Fruit fly (Drosophila melanogaster) whole organism, embryonic: ENCODE results near the gene CG10845.

Experiments used
- CG10565 ChIP-seq: fragments of 200-800 bp; sonication (Bioruptor generic); optimal IDR thresholded peaks from 3 replicates; lab custom pipeline; 2016; ENCODE audit warnings: missing biosample characterization, mild to moderate bottlenecking, missing genetic modification characterization
- CG10979 ChIP-seq: fragments of 200-800 bp; sonication (Bioruptor generic); optimal IDR thresholded peaks from 2 replicates; lab custom pipeline; 2018; ENCODE audit warnings: missing biosample characterization, mild to moderate bottlenecking, missing genetic modification characterization, moderate library complexity
- CG11247 ChIP-seq: fragments of 200-800 bp; sonication (Bioruptor generic); IDR thresholded peaks from 2 replicates; pipeline ENCODE4 v1.3.6; 2022; ENCODE audit warnings: missing biosample characterization, missing genetic modification characterization
- CG13296 ChIP-seq: fragments of 200-800 bp; sonication (Bioruptor generic); optimal IDR thresholded peaks from 3 replicates; lab custom pipeline; 2018; ENCODE audit warnings: missing biosample characterization, mild to moderate bottlenecking, missing genetic modification characterization
- CG13894 ChIP-seq: fragments of 200-800 bp; sonication (Bioruptor generic); optimal IDR thresholded peaks from 3 replicates; lab custom pipeline; 2018; ENCODE audit warnings: missing biosample characterization, mild to moderate bottlenecking, missing genetic modification characterization, moderate library complexity
- CG15696 ChIP-seq: fragments of 200-800 bp; sonication (Bioruptor generic); optimal IDR thresholded peaks from 2 replicates; lab custom pipeline; 2019; ENCODE audit warnings: missing biosample characterization, mild to moderate bottlenecking, missing genetic modification characterization, moderate library complexity
- CG18011 ChIP-seq: fragments of 200-800 bp; sonication (Bioruptor generic); optimal IDR thresholded peaks from 2 replicates; lab custom pipeline; 2017; ENCODE audit warnings: missing biosample characterization, missing genetic modification characterization, mild to moderate bottlenecking, moderate library complexity, missing genotype
- CG2120 ChIP-seq: fragments of 200-800 bp; sonication (Bioruptor generic); optimal IDR thresholded peaks from 3 replicates; lab custom pipeline; 2016; ENCODE audit warnings: missing biosample characterization, missing genetic modification characterization
- CG30403 ChIP-seq: fragments of 200-800 bp; sonication (Bioruptor generic); optimal IDR thresholded peaks from 3 replicates; lab custom pipeline; 2016; ENCODE audit warnings: missing biosample characterization, missing genetic modification characterization
- CG3065 ChIP-seq: fragments of 200-800 bp; sonication (Bioruptor generic); optimal IDR thresholded peaks from 2 replicates; lab custom pipeline; 2016; ENCODE audit warnings: missing biosample characterization, missing genetic modification characterization
- CG31365 ChIP-seq: fragments of 200-800 bp; sonication (Bioruptor generic); optimal IDR thresholded peaks from 2 replicates; lab custom pipeline; 2018; ENCODE audit warnings: missing biosample characterization, mild to moderate bottlenecking, missing genetic modification characterization
- CG32772 ChIP-seq: fragments of 200-800 bp; sonication (Bioruptor generic); IDR thresholded peaks from 2 replicates; pipeline ENCODE4 v1.3.6; 2022; ENCODE audit warnings: missing biosample characterization, missing genetic modification characterization
- CG4282 ChIP-seq: fragments of 200-800 bp; sonication (Bioruptor generic); optimal IDR thresholded peaks from 2 replicates; lab custom pipeline; 2016; ENCODE audit warnings: missing biosample characterization, missing genetic modification characterization
- CG4424 ChIP-seq: fragments of 200-800 bp; sonication (Bioruptor generic); optimal IDR thresholded peaks from 3 replicates; lab custom pipeline; 2016; ENCODE audit warnings: missing biosample characterization, missing genetic modification characterization
- CG5180 ChIP-seq: fragments of 200-800 bp; sonication (Bioruptor generic); optimal IDR thresholded peaks from 3 replicates; lab custom pipeline; 2017; ENCODE audit warnings: missing biosample characterization, missing genetic modification characterization, mild to moderate bottlenecking, moderate library complexity, missing genetic modification reagents
- CG6254 ChIP-seq: fragments of 200-800 bp; sonication (Bioruptor generic); optimal IDR thresholded peaks from 3 replicates; lab custom pipeline; 2017; ENCODE audit warnings: mild to moderate bottlenecking, missing biosample characterization, missing genetic modification reagents, missing genetic modification characterization
- CG7556 ChIP-seq: fragments of 200-800 bp; sonication (Bioruptor generic); optimal IDR thresholded peaks from 2 replicates; lab custom pipeline; 2017; ENCODE audit warnings: missing biosample characterization, mild to moderate bottlenecking, missing genetic modification characterization
- Doc3 ChIP-seq: fragments of 200-800 bp; sonication (Bioruptor generic); IDR thresholded peaks from 3 replicates; pipeline ENCODE4 v1.3.6; 2022; ENCODE audit warnings: missing biosample characterization, missing genetic modification characterization; ENCODE audit not compliant: partially characterized antibody
- E2f2 ChIP-seq: fragments of 200-800 bp; sonication (Bioruptor generic); IDR thresholded peaks from 2 replicates; pipeline ENCODE4 v1.3.6; 2022; ENCODE audit warnings: missing biosample characterization, missing genetic modification characterization
- MESR4 ChIP-seq: fragments of 200-800 bp; sonication (Bioruptor generic); optimal IDR thresholded peaks from 2 replicates; lab custom pipeline; 2018; ENCODE audit warnings: missing biosample characterization, mild to moderate bottlenecking, missing genetic modification characterization, moderate library complexity
- Max ChIP-seq: fragments of 200-800 bp; sonication (Bioruptor generic); optimal IDR thresholded peaks from 2 replicates; lab custom pipeline; 2016; ENCODE audit warnings: missing biosample characterization, mild to moderate bottlenecking, missing genetic modification characterization
- NC2β ChIP-seq: fragments of 200-800 bp; sonication (Bioruptor generic); optimal IDR thresholded peaks from 2 replicates; lab custom pipeline; 2016; ENCODE audit warnings: missing biosample characterization, missing genetic modification characterization
- Nf-YA ChIP-seq: fragments of 200-800 bp; sonication (Bioruptor generic); IDR thresholded peaks from 2 replicates; pipeline ENCODE4 v1.3.6; 2022; ENCODE audit warnings: missing biosample characterization, missing genetic modification characterization
- Nf-YB ChIP-seq: fragments of 200-800 bp; sonication (Bioruptor generic); optimal IDR thresholded peaks from 3 replicates; lab custom pipeline; 2019; ENCODE audit warnings: missing biosample characterization, mild to moderate bottlenecking, missing genetic modification characterization, moderate library complexity
- Oli ChIP-seq: fragments of 200-800 bp; sonication (Bioruptor generic); optimal IDR thresholded peaks from 2 replicates; lab custom pipeline; 2018; ENCODE audit warnings: missing biosample characterization, mild to moderate bottlenecking, missing genetic modification characterization, moderate library complexity
- Opbp ChIP-seq: fragments of 200-800 bp; sonication (Bioruptor generic); IDR thresholded peaks from 3 replicates; pipeline ENCODE4 v1.3.6; 2022; ENCODE audit warnings: missing biosample characterization, missing genetic modification characterization; ENCODE audit not compliant: partially characterized antibody
- Pdp1 ChIP-seq, 2 experiments: fragments of 200-800 bp; sonication (Bioruptor generic); optimal IDR thresholded peaks; 3 replicates each; lab custom pipeline; 2016; ENCODE audit warnings: missing biosample characterization in 2 of 2, missing genetic modification characterization in 2 of 2, mild to moderate bottlenecking in 1 of 2, moderate library complexity in 1 of 2
- Poxn ChIP-seq: fragments of 200-800 bp; sonication (Bioruptor generic); IDR thresholded peaks from 2 replicates; pipeline ENCODE4 v1.3.6; 2022; ENCODE audit warnings: missing biosample characterization, missing genetic modification characterization
- ap ChIP-seq: fragments of 200-800 bp; sonication (Bioruptor generic); IDR thresholded peaks from 2 replicates; pipeline ENCODE4 v1.3.6; 2022; ENCODE audit warnings: missing biosample characterization, missing genetic modification characterization
- emc ChIP-seq: fragments of 200-800 bp; sonication (Bioruptor generic); optimal IDR thresholded peaks from 2 replicates; lab custom pipeline; 2016; ENCODE audit warnings: missing biosample characterization, missing genetic modification characterization
- fd102C ChIP-seq: fragments of 200-800 bp; sonication (Bioruptor generic); optimal IDR thresholded peaks from 2 replicates; lab custom pipeline; 2018; ENCODE audit warnings: missing biosample characterization, mild to moderate bottlenecking, missing genetic modification characterization, moderate library complexity
- gro ChIP-seq: fragments of 200-800 bp; sonication (Bioruptor generic); optimal IDR thresholded peaks from 2 replicates; lab custom pipeline; 2016; ENCODE audit warnings: missing biosample characterization, missing genetic modification characterization
- hbn ChIP-seq: fragments of 200-800 bp; sonication (Bioruptor generic); IDR thresholded peaks from 2 replicates; pipeline ENCODE4 v1.3.6; 2022; ENCODE audit warnings: missing biosample characterization, missing genetic modification characterization; ENCODE audit not compliant: partially characterized antibody
- insv ChIP-seq, 2 experiments: fragments of 200-800 bp; sonication (Bioruptor generic); optimal IDR thresholded peaks; 3 replicates each; lab custom pipeline; 2016 to 2018; ENCODE audit warnings: missing biosample characterization in 2 of 2, missing genetic modification characterization in 2 of 2
- kay ChIP-seq: fragments of 200-800 bp; sonication (Bioruptor generic); optimal IDR thresholded peaks from 2 replicates; lab custom pipeline; 2016; ENCODE audit warnings: missing biosample characterization, missing genetic modification characterization
- lov ChIP-seq, 2 experiments: fragments of 200-800 bp in 1 of 2; fragments of >200 bp in 1 of 2; sonication (Bioruptor generic) in 1 of 2; IDR thresholded peaks in 1 of 2; optimal IDR thresholded peaks in 1 of 2; 2 replicates in 1 of 2; 3 replicates in 1 of 2; pipeline versions ENCODE4 v1.3.6 to Lab custom; 2017 to 2022; ENCODE audit warnings: missing biosample characterization in 1 of 2, missing genetic modification characterization in 1 of 2
- luna ChIP-seq: fragments of 200-800 bp; sonication (Bioruptor generic); optimal IDR thresholded peaks from 2 replicates; lab custom pipeline; 2016; ENCODE audit warnings: missing biosample characterization, missing genetic modification characterization
- mld ChIP-seq: fragments of 200-800 bp; sonication (Bioruptor generic); IDR thresholded peaks from 3 replicates; pipeline ENCODE4 v1.3.6; 2022; ENCODE audit warnings: missing biosample characterization, missing genetic modification characterization; ENCODE audit not compliant: partially characterized antibody
- nmo ChIP-seq: fragments of 200-800 bp; sonication (Bioruptor generic); optimal IDR thresholded peaks from 2 replicates; lab custom pipeline; 2018; ENCODE audit warnings: missing biosample characterization, mild to moderate bottlenecking, missing genetic modification characterization, moderate library complexity
- pho ChIP-seq: fragments of 200-800 bp; sonication (Bioruptor generic); optimal IDR thresholded peaks from 2 replicates; lab custom pipeline; 2016; ENCODE audit warnings: missing biosample characterization, missing genetic modification characterization
- row ChIP-seq: fragments of 200-800 bp; sonication (Bioruptor generic); IDR thresholded peaks from 3 replicates; pipeline ENCODE4 v1.3.6; 2022; ENCODE audit warnings: missing biosample characterization, missing genetic modification characterization
- scrt ChIP-seq: fragments of 200-800 bp; sonication (Bioruptor generic); optimal IDR thresholded peaks from 2 replicates; lab custom pipeline; 2018; ENCODE audit warnings: missing biosample characterization, mild to moderate bottlenecking, missing genetic modification characterization, moderate library complexity
- stc ChIP-seq: fragments of 200-800 bp; sonication (Bioruptor generic); IDR thresholded peaks from 2 replicates; pipeline ENCODE4 v1.3.6; 2022; ENCODE audit warnings: missing biosample characterization, missing genetic modification characterization
- tio ChIP-seq: fragments of 200-800 bp; sonication (Bioruptor generic); optimal IDR thresholded peaks from 2 replicates; lab custom pipeline; 2017; ENCODE audit warnings: missing biosample characterization, missing genetic modification characterization, inconsistent platforms
- ttk ChIP-seq: fragments of 200-800 bp; sonication (Bioruptor generic); IDR thresholded peaks from 2 replicates; pipeline ENCODE4 v2.1.2; 2022; ENCODE audit warnings: missing biosample characterization, missing genetic modification characterization
- tup ChIP-seq: fragments of 200-800 bp; sonication (Bioruptor generic); optimal IDR thresholded peaks from 2 replicates; lab custom pipeline; 2016; ENCODE audit warnings: missing biosample characterization, mild to moderate bottlenecking, missing genetic modification characterization, moderate library complexity
- tx ChIP-seq: fragments of 200-800 bp; sonication (Bioruptor generic); optimal IDR thresholded peaks from 2 replicates; lab custom pipeline; 2016; ENCODE audit warnings: missing biosample characterization, missing genetic modification characterization
- yki ChIP-seq: fragments of >200 bp; optimal IDR thresholded peaks from 3 replicates; lab custom pipeline; 2018

CG10845 gene

DNA sequence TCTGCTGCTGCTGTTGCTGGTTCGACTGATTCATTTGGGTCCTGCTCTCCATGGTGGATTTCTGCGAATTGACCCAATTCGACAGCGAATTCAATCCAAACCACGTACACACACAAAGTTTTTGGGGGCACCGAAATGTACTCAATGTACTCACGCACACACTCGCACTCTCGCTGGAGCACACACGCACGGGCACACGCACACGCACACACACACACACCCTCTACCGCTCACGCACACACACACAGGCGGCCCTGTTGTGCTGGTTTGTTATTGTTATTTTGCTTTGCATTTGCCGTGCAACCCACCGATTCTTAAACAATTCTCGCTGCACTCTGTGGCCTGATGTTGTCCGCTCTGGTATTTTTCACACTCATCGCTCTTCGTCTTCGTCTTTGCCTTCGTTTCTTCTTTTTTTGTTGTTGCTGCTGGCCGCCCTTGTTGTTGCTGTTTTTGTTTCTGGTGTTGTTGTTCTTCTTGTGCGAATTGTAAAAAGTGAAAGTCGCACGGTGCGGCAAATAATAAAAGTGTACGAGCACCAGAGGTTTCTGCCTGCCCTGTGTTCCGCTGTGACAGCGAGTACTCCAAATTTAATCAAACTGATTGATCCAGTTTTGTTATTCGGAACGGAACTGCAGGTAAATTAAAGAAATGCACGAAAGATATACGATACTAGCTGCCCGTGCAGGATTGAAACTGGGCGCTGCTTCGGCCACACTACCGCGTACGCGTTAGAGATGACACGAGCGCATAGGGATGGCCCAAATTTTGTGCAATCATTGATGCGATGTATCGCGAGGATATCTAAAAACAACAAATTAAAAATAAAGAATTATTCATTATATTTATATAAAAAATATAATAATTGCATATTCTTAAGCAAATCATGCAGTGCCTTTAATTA, 24.7 kb upstream of the CG10845 start, which contains the start of gene CG3744 (continued):
- TF ChIP-seq CG4424 (GFP tag; lab: Kevin White, UChicago): peak; percentile 88
- TF ChIP-seq Nf-YB (GFP tag; lab: Kevin White, UChicago): peak; percentile 74
- TF ChIP-seq tup (GFP tag; lab: Kevin White, UChicago): peak; percentile 69
- TF ChIP-seq Nf-YA: peak; percentile 89
- TF ChIP-seq CG10565 (GFP tag; lab: Kevin White, UChicago): peak; percentile 14
- TF ChIP-seq CG30403 (GFP tag; lab: Kevin White, UChicago): peak; percentile 92
- TF ChIP-seq CG5180 (GFP tag; lab: Kevin White, UChicago): no peak
- peak; percentile 84 for TF ChIP-seq mld (GFP tag; lab: Robert Waterston, UW)
- no peak for TF ChIP-seq tio
- peak; percentile 57 for TF ChIP-seq gro (GFP tag; lab: Kevin White, UChicago)
- peak; percentile 81 for TF ChIP-seq Poxn (GFP tag; lab: Robert Waterston, UW)
- TF ChIP-seq CG2120 (GFP tag; lab: Kevin White, UChicago): peak; percentile 92
- peak; percentile 58 for TF ChIP-seq pho (GFP tag; lab: Kevin White, UChicago)
- peak; percentile 6 for TF ChIP-seq emc (GFP tag; lab: Kevin White, UChicago)
- no peak for TF ChIP-seq yki (lab: Kevin White, UChicago)
- peak; percentile 86 for TF ChIP-seq CG7556 (GFP tag; lab: Kevin White, UChicago)
- peak; percentile 94 for TF ChIP-seq Opbp
- TF ChIP-seq nmo (GFP tag; lab: Kevin White, UChicago): peak; percentile 90
- TF ChIP-seq row (GFP tag; lab: Robert Waterston, UW): peak; percentile 98
- peak; percentile 63 for TF ChIP-seq tx (GFP tag; lab: Kevin White, UChicago)
- TF ChIP-seq Doc3 (GFP tag; lab: Robert Waterston, UW): peak; percentile 96
- peak; percentile 84 for TF ChIP-seq ap (GFP tag; lab: Robert Waterston, UW)
- peak; percentile 56 for TF ChIP-seq CG6254 (GFP tag; lab: Kevin White, UChicago)
- TF ChIP-seq fd102C: no peak
- peak; percentile 84 for TF ChIP-seq CG10979 (tag; lab: Kevin White, UChicago)
- peak; percentile 93 for TF ChIP-seq CG32772 (GFP tag; lab: Robert Waterston, UW)
- TF ChIP-seq CG13894 (tag; lab: Kevin White, UChicago): peak; percentile 90
- peak; percentile 35 for TF ChIP-seq NC2β
- TF ChIP-seq CG11247 (GFP tag; lab: Robert Waterston, UW): peak; percentile 96
- peak; percentile 85 for TF ChIP-seq stc (GFP tag; lab: Robert Waterston, UW)
- peak; percentile 60 for TF ChIP-seq MESR4 (GFP tag; lab: Kevin White, UChicago)
- no peak for TF ChIP-seq CG31365 (tag; lab: Kevin White, UChicago)
- TF ChIP-seq scrt (GFP tag; lab: Kevin White, UChicago): no peak
- TF ChIP-seq E2f2 (GFP tag; lab: Robert Waterston, UW): no peak
- TF ChIP-seq Max: peak; percentile 54
- TF ChIP-seq Oli: peak; percentile 84
- TF ChIP-seq CG3065 (GFP tag; lab: Kevin White, UChicago): peak; percentile 76
- TF ChIP-seq hbn (GFP tag; lab: Robert Waterston, UW): peak; percentile 97
- TF ChIP-seq CG15696 (tag; lab: Kevin White, UChicago): peak; percentile 91
- TF ChIP-seq lov (optimal IDR thresholded peaks at IDR 0.05; lab: Kevin White, UChicago): no peak
- TF ChIP-seq lov (GFP tag; IDR thresholded peaks at IDR 0.05; lab: Robert Waterston, UW): peak; percentile 93
- peak; percentile 69 for TF ChIP-seq kay
- TF ChIP-seq CG18011 (GFP tag; lab: Kevin White, UChicago): peak; percentile 73
- peak; percentile 75 to 77 for TF ChIP-seq Pdp1 (GFP tag; optimal IDR thresholded peaks at IDR 0.05; lab: Kevin White, UChicago)
- peak; percentile 37 for TF ChIP-seq luna
- no peak for TF ChIP-seq CG4282 (GFP tag; lab: Kevin White, UChicago)
- TF ChIP-seq ttk: peak; percentile 89
- peak in 1 of 2 experiments; percentile 67 for TF ChIP-seq insv (GFP tag; optimal IDR thresholded peaks at IDR 0.05; lab: Kevin White, UChicago)
- peak; percentile 90 for TF ChIP-seq CG13296 (GFP tag; lab: Kevin White, UChicago)
